Fruit fly (Drosophila melanogaster): ENCODE results near the gene CG42331.

CG42331 gene

dm6 chr3R:24778218-24778739, 6.3 kb downstream of the CG42331 start:
- TF ChIP-seq CG12104 (GFP tag; optimal IDR thresholded peaks at IDR 0.05), result no peak
- peak; percentile 77 for TF ChIP-seq CG7372 (GFP tag; IDR thresholded peaks at IDR 0.05)
- TF ChIP-seq dpn (GFP tag; optimal IDR thresholded peaks at IDR 0.05), result no peak
- TF ChIP-seq CG17359 (tag; optimal IDR thresholded peaks at IDR 0.05), result no peak
- TF ChIP-seq CkIIα-i1 (GFP tag; IDR thresholded peaks at IDR 0.05), result no peak
- peak; percentile 96 for TF ChIP-seq Blimp-1 (GFP tag; optimal IDR thresholded peaks at IDR 0.05)
- TF ChIP-seq sqz (GFP tag; optimal IDR thresholded peaks at IDR 0.05), result peak; percentile 43
- TF ChIP-seq oc (tag; optimal IDR thresholded peaks at IDR 0.05), result peak; percentile 23
- TF ChIP-seq dimm (GFP tag; IDR thresholded peaks at IDR 0.05), result 0 out of 2 replicates have a peak, but pooled peaks have one; percentile 7
- no peak for TF ChIP-seq CG11695 (GFP tag; IDR thresholded peaks at IDR 0.05)
- no peak for TF ChIP-seq knrl (GFP tag; IDR thresholded peaks at IDR 0.05; ENCODE audit: partially characterized antibody)
- TF ChIP-seq CG17912 (GFP tag; optimal IDR thresholded peaks at IDR 0.05), result no peak
- TF ChIP-seq CG13894 (tag; optimal IDR thresholded peaks at IDR 0.05), result no peak

DNA sequence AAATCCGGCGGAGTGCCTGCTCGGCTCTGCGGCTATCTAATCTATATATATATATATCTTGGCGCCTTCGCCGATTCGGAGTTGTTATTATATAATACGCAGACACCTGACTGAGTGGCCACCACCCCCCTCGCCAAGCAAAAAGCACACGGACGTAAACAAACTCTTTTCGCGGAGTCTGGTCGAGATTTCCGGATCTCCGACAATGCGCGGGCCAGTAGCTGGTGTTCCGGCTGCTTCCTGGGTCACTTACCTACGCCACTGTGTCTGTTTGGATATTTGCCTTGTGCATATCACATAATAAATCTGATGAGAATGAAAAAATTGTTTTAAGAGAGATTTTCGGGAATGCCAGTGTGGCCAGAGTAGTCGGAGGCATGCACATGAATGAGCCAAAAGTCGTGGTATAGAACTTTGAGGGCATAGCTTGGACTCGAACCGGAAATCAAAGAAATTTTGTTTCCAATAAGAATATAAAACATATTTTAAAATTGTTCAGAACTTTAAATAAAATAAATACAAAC, 15.1 kb downstream of the CG42331 start, which contains the start of gene CG5805:
TSS of gene CG5805 (minus strand) at position 380 of the 524 bp plus-strand sequence.
- peak; percentile 22 for TF ChIP-seq CG15696 (tag; optimal IDR thresholded peaks at IDR 0.05)
- peak; percentile 66 for TF ChIP-seq tap (tag; optimal IDR thresholded peaks at IDR 0.05)
- peak; percentile 87 for TF ChIP-seq Lhr (GFP tag; optimal IDR thresholded peaks at IDR 0.05)
- peak; percentile 57 for TF ChIP-seq Deaf1 (tag; optimal IDR thresholded peaks at IDR 0.05)
- TF ChIP-seq CG15011 (GFP tag; optimal IDR thresholded peaks at IDR 0.05), result peak; percentile 79
- TF ChIP-seq CG32772 (GFP tag; IDR thresholded peaks at IDR 0.05), result peak; percentile 78; the same call in 1 of the 2 replicates
- peak; percentile 64 for TF ChIP-seq CG6654 (GFP tag; optimal IDR thresholded peaks at IDR 0.05)
- TF ChIP-seq CG3838 (GFP tag; optimal IDR thresholded peaks at IDR 0.05), result no peak
- peak; percentile 88 for TF ChIP-seq CG17361 (GFP tag; IDR thresholded peaks at IDR 0.05)
- TF ChIP-seq CG4820 (GFP tag; optimal IDR thresholded peaks at IDR 0.05), result peak; percentile 73
- peak; percentile 80 for TF ChIP-seq pb (GFP tag; optimal IDR thresholded peaks at IDR 0.05)
- no peak for TF ChIP-seq CG1832 (GFP tag; optimal IDR thresholded peaks at IDR 0.05)
- TF ChIP-seq ap (GFP tag; IDR thresholded peaks at IDR 0.05), result peak; percentile 54; the same call in 1 of the 2 replicates
- TF ChIP-seq dysf (GFP tag; IDR thresholded peaks at IDR 0.05), result peak; percentile 86
- peak; percentile 70 for TF ChIP-seq HLH54F (GFP tag; optimal IDR thresholded peaks at IDR 0.05)
- peak; percentile 83 for TF ChIP-seq trh (GFP tag; optimal IDR thresholded peaks at IDR 0.05)
- peak; percentile 89 for TF ChIP-seq ken (GFP tag; IDR thresholded peaks at IDR 0.05)
- TF ChIP-seq chm (GFP tag; IDR thresholded peaks at IDR 0.05), result peak; percentile 89
- peak; percentile 37; the same call in 1 of the 2 replicates for TF ChIP-seq wor (GFP tag; IDR thresholded peaks at IDR 0.05)
- peak; percentile 68 for TF ChIP-seq psq (GFP tag; optimal IDR thresholded peaks at IDR 0.05)
- TF ChIP-seq sim (GFP tag; IDR thresholded peaks at IDR 0.05), result peak; percentile 48; the same call in 1 of the 2 replicates
- TF ChIP-seq Opbp (GFP tag; IDR thresholded peaks at IDR 0.05; ENCODE audit: partially characterized antibody), result peak; percentile 35; the same call in 1 of the 3 replicates
- TF ChIP-seq otp (GFP tag; IDR thresholded peaks at IDR 0.05), result peak; percentile 80
- TF ChIP-seq CG1602 (GFP tag; optimal IDR thresholded peaks at IDR 0.05), result peak; percentile 49
- no peak for TF ChIP-seq Neu2 (GFP tag; optimal IDR thresholded peaks at IDR 0.05; ENCODE audit: borderline replicate concordance)
- peak; percentile 3 for TF ChIP-seq pum (GFP tag; optimal IDR thresholded peaks at IDR 0.05)
- TF ChIP-seq Myb (GFP tag; optimal IDR thresholded peaks at IDR 0.05), result peak; percentile 52
- TF ChIP-seq CG17328 (GFP tag; IDR thresholded peaks at IDR 0.05), result peak; percentile 89
- peak; percentile 65 for TF ChIP-seq E2f2 (GFP tag; IDR thresholded peaks at IDR 0.05)
- no peak for TF ChIP-seq nerfin-2 (GFP tag; IDR thresholded peaks at IDR 0.05; ENCODE audit: partially characterized antibody)
- peak; percentile 56 for TF ChIP-seq CG5180 (GFP tag; optimal IDR thresholded peaks at IDR 0.05)
- peak; percentile 92 for TF ChIP-seq Fer3 (tag; optimal IDR thresholded peaks at IDR 0.05)
- peak; percentile 94 for TF ChIP-seq CG7987 (GFP tag; optimal IDR thresholded peaks at IDR 0.05)
- peak; percentile 82 for TF ChIP-seq onecut (GFP tag; IDR thresholded peaks at IDR 0.05)
- peak; percentile 83 for TF ChIP-seq CG4854 (GFP tag; optimal IDR thresholded peaks at IDR 0.05)
- no peak for TF ChIP-seq Hmx (GFP tag; optimal IDR thresholded peaks at IDR 0.05)
